Worm (Caenorhabditis elegans) whole organism, L1 larva: ENCODE measurements around the gene F12A10.9.
A peak's percentile ranks its signal among the peaks of the same experiment; 100 is the strongest.

ENCODE experiments used
- C16A3.4 ChIP-seq: fragments of 150-350 bp; optimal IDR thresholded peaks from 2 replicates; lab custom pipeline; 2014; ENCODE audit warnings: missing biosample characterization, missing genetic modification characterization
- C34B4.2 ChIP-seq: sonication (generic microtip); optimal IDR thresholded peaks from 2 replicates; lab custom pipeline; 2017; ENCODE audit warnings: mild to moderate bottlenecking, missing genetic modification characterization, missing compliant biosample characterization
- F16B12.6 ChIP-seq: fragments of 150-350 bp; optimal IDR thresholded peaks from 2 replicates; lab custom pipeline; 2014; ENCODE audit warnings: missing biosample characterization, missing genetic modification characterization
- aha-1 ChIP-seq: fragments of 150-350 bp; optimal IDR thresholded peaks from 2 replicates; lab custom pipeline; 2014; ENCODE audit warnings: missing biosample characterization, missing genetic modification characterization
- alr-1 ChIP-seq: fragments of 200-800 bp; sonication (Bioruptor generic); optimal IDR thresholded peaks from 2 replicates; lab custom pipeline; 2018; ENCODE audit warnings: borderline replicate concordance, mild to moderate bottlenecking, missing genetic modification characterization, missing compliant biosample characterization
- aly-2 ChIP-seq: fragments of 150-350 bp; optimal IDR thresholded peaks from 2 replicates; lab custom pipeline; 2014; ENCODE audit warnings: missing biosample characterization, missing genetic modification characterization
- blmp-1 ChIP-seq: fragments of 150-350 bp; optimal IDR thresholded peaks from 2 replicates; lab custom pipeline; 2014; ENCODE audit warnings: missing biosample characterization, missing genetic modification characterization
- ceh-63 ChIP-seq: fragments of 200-800 bp; sonication (Bioruptor generic); optimal IDR thresholded peaks from 2 replicates; lab custom pipeline; 2018; ENCODE audit warnings: mild to moderate bottlenecking, missing genetic modification characterization, missing compliant biosample characterization
- ceh-8 ChIP-seq: fragments of 200-800 bp; sonication (Bioruptor generic); optimal IDR thresholded peaks from 2 replicates; lab custom pipeline; 2018; ENCODE audit warnings: mild to moderate bottlenecking, missing genetic modification characterization, moderate library complexity, missing compliant biosample characterization
- ceh-82 ChIP-seq, 3 experiments: fragments of 150-350 bp in 1 of 3; sonication (generic microtip) in 2 of 3; optimal IDR thresholded peaks; 2 replicates each; lab custom pipeline; 2014 to 2017; ENCODE audit warnings: missing biosample characterization in 3 of 3, missing genetic modification characterization in 3 of 3
- ceh-90 ChIP-seq: sonication (generic microtip); optimal IDR thresholded peaks from 2 replicates; lab custom pipeline; 2016; ENCODE audit warnings: missing genetic modification characterization, missing compliant biosample characterization
- ces-1 ChIP-seq: fragments of 150-350 bp; optimal IDR thresholded peaks from 2 replicates; lab custom pipeline; 2014; ENCODE audit warnings: missing biosample characterization, missing genetic modification reagents, missing genetic modification characterization
- dpl-1 ChIP-seq, 3 experiments: fragments of 150-350 bp in 2 of 3; sonication (generic microtip) in 1 of 3; optimal IDR thresholded peaks; 2 replicates each; lab custom pipeline; 2014 to 2017; ENCODE audit warnings: missing biosample characterization in 3 of 3, missing genetic modification characterization in 3 of 3, missing genetic modification reagents in 3 of 3
- dsc-1 ChIP-seq: sonication (generic microtip); optimal IDR thresholded peaks from 2 replicates; lab custom pipeline; 2016; ENCODE audit warnings: mild to moderate bottlenecking, missing genetic modification characterization, missing compliant biosample characterization
- egl-13 ChIP-seq: sonication (generic microtip); optimal IDR thresholded peaks from 2 replicates; lab custom pipeline; 2016; ENCODE audit warnings: missing genotype, missing genetic modification reagents, missing genetic modification characterization, missing compliant biosample characterization
- egl-27 ChIP-seq, 2 experiments: fragments of 150-350 bp in 1 of 2; sonication (generic microtip); optimal IDR thresholded peaks; 3 replicates each; lab custom pipeline; 2017 to 2018; ENCODE audit warnings: missing biosample characterization in 2 of 2, missing genetic modification characterization in 2 of 2, missing genetic modification reagents in 2 of 2
- fos-1 ChIP-seq: fragments of 150-350 bp; optimal IDR thresholded peaks from 2 replicates; lab custom pipeline; 2014; ENCODE audit warnings: missing biosample characterization, missing genetic modification characterization
- grh-1 ChIP-seq: fragments of 200-800 bp; sonication (Bioruptor generic); IDR thresholded peaks from 2 replicates; pipeline ENCODE4 v1.3.6; 2022; ENCODE audit warnings: missing genetic modification reagents, missing genetic modification characterization, missing compliant biosample characterization
- hlh-17 ChIP-seq: fragments of 200-800 bp; sonication (Bioruptor generic); optimal IDR thresholded peaks from 2 replicates; lab custom pipeline; 2018; ENCODE audit warnings: missing genetic modification characterization, mild to moderate bottlenecking, missing compliant biosample characterization, moderate library complexity, borderline replicate concordance
- hlh-4 ChIP-seq: sonication (generic microtip); optimal IDR thresholded peaks from 2 replicates; lab custom pipeline; 2016; ENCODE audit warnings: mild to moderate bottlenecking, missing genetic modification characterization, missing compliant biosample characterization
- hpl-2 ChIP-seq: fragments of 150-350 bp; optimal IDR thresholded peaks from 2 replicates; lab custom pipeline; 2014; ENCODE audit warnings: missing biosample characterization, missing genetic modification reagents, missing genetic modification characterization
- isw-1 ChIP-seq: fragments of 200-800 bp; sonication (Bioruptor generic); IDR thresholded peaks from 2 replicates; pipeline ENCODE4 v1.3.6; 2022; ENCODE audit warnings: missing genetic modification characterization, missing compliant biosample characterization
- jun-1 ChIP-seq: fragments of 150-350 bp; optimal IDR thresholded peaks from 2 replicates; lab custom pipeline; 2014; ENCODE audit warnings: missing biosample characterization, missing genetic modification reagents, missing genetic modification characterization
- lin-14 ChIP-seq: fragments of 200-800 bp; sonication (Bioruptor generic); optimal IDR thresholded peaks from 2 replicates; lab custom pipeline; 2018; ENCODE audit warnings: mild to moderate bottlenecking, missing genetic modification characterization, moderate library complexity, missing compliant biosample characterization
- lin-39 ChIP-seq: fragments of 150-350 bp; optimal IDR thresholded peaks from 2 replicates; lab custom pipeline; 2014; ENCODE audit warnings: missing biosample characterization, missing genetic modification reagents, missing genetic modification characterization
- lsy-2 ChIP-seq, 2 experiments: fragments of 150-350 bp; optimal IDR thresholded peaks; 2 replicates each; lab custom pipeline; 2014; ENCODE audit warnings: missing biosample characterization in 2 of 2, missing genetic modification characterization in 2 of 2
- mdl-1 ChIP-seq, 2 experiments: fragments of 150-350 bp; optimal IDR thresholded peaks; 2 replicates each; lab custom pipeline; 2014 to 2017; ENCODE audit warnings: missing biosample characterization in 2 of 2, missing genetic modification characterization in 2 of 2, inconsistent platforms in 1 of 2
- mef-2 ChIP-seq: fragments of 150-350 bp; optimal IDR thresholded peaks from 2 replicates; lab custom pipeline; 2014; ENCODE audit warnings: missing biosample characterization, missing genetic modification characterization
- mep-1 ChIP-seq: fragments of 150-350 bp; optimal IDR thresholded peaks from 2 replicates; lab custom pipeline; 2014; ENCODE audit warnings: missing biosample characterization, missing genetic modification characterization
- nhr-12 ChIP-seq: sonication (generic microtip); optimal IDR thresholded peaks from 2 replicates; lab custom pipeline; 2017; ENCODE audit warnings: missing biosample characterization, missing genetic modification characterization
- nhr-237 ChIP-seq: fragments of 150-350 bp; optimal IDR thresholded peaks from 2 replicates; lab custom pipeline; 2014; ENCODE audit warnings: missing biosample characterization, missing genetic modification characterization
- nhr-71 ChIP-seq: sonication (generic microtip); optimal IDR thresholded peaks from 2 replicates; lab custom pipeline; 2016; ENCODE audit warnings: mild to moderate bottlenecking, missing genetic modification characterization, moderate library complexity, missing compliant biosample characterization
- nhr-77 ChIP-seq: fragments of 150-350 bp; optimal IDR thresholded peaks from 2 replicates; lab custom pipeline; 2014; ENCODE audit warnings: missing biosample characterization, missing genetic modification characterization
- nhr-84 ChIP-seq: sonication (generic microtip); optimal IDR thresholded peaks from 2 replicates; lab custom pipeline; 2017; ENCODE audit warnings: missing biosample characterization, missing genetic modification characterization
- nhr-85 ChIP-seq: sonication (generic microtip); peaks from one replicate; lab custom pipeline; 2016; ENCODE audit warnings: missing genetic modification characterization, inconsistent platforms, missing compliant biosample characterization
- pax-3 ChIP-seq: fragments of 200-800 bp; sonication (Bioruptor generic); optimal IDR thresholded peaks from 2 replicates; lab custom pipeline; 2018; ENCODE audit warnings: mild to moderate bottlenecking, missing genetic modification characterization, moderate library complexity, missing compliant biosample characterization
- rnt-1 ChIP-seq: sonication (generic microtip); optimal IDR thresholded peaks from 2 replicates; lab custom pipeline; 2016; ENCODE audit warnings: mild to moderate bottlenecking, missing genetic modification characterization, moderate library complexity, missing compliant biosample characterization
- snpc-4 ChIP-seq: fragments of 150-350 bp; optimal IDR thresholded peaks from 2 replicates; lab custom pipeline; 2014; ENCODE audit warnings: missing biosample characterization, missing genetic modification characterization
- sptf-1 ChIP-seq: fragments of 150-350 bp; optimal IDR thresholded peaks from 2 replicates; lab custom pipeline; 2014; ENCODE audit warnings: missing biosample characterization, missing genetic modification characterization
- swsn-7 ChIP-seq: sonication (generic microtip); optimal IDR thresholded peaks from 2 replicates; lab custom pipeline; 2016; ENCODE audit warnings: missing genetic modification characterization, missing compliant biosample characterization
- tbx-2 ChIP-seq: sonication (generic microtip); optimal IDR thresholded peaks from 2 replicates; lab custom pipeline; 2016; ENCODE audit warnings: missing genetic modification characterization, missing compliant biosample characterization
- unc-86 ChIP-seq: sonication (generic microtip); optimal IDR thresholded peaks from 2 replicates; lab custom pipeline; 2016; ENCODE audit warnings: missing genetic modification characterization, missing compliant biosample characterization
- unc-98 ChIP-seq: fragments of 200-800 bp; sonication (Bioruptor generic); IDR thresholded peaks from 2 replicates; pipeline ENCODE4 v1.3.6; 2022; ENCODE audit warnings: missing genetic modification characterization, missing compliant biosample characterization
- vab-15 ChIP-seq: sonication (generic microtip); optimal IDR thresholded peaks from 2 replicates; lab custom pipeline; 2017; ENCODE audit warnings: missing genotype, mild to moderate bottlenecking, missing genetic modification characterization, missing compliant biosample characterization
- xbp-1 ChIP-seq: sonication (generic microtip); optimal IDR thresholded peaks from 2 replicates; lab custom pipeline; 2016; ENCODE audit warnings: missing genetic modification characterization, missing compliant biosample characterization
- zag-1 ChIP-seq: fragments of 150-350 bp; optimal IDR thresholded peaks from 2 replicates; lab custom pipeline; 2014; ENCODE audit warnings: missing biosample characterization, missing genetic modification characterization
- zip-4 ChIP-seq: fragments of 200-800 bp; sonication (Bioruptor generic); optimal IDR thresholded peaks from 2 replicates; lab custom pipeline; 2018; ENCODE audit warnings: mild to moderate bottlenecking, missing genetic modification characterization, moderate library complexity, missing compliant biosample characterization

F12A10.9 gene

ce11 chrII:5543476-5544144 is 45.1 kb downstream of the F12A10.9 start (continued):
- TF ChIP-seq egl-27 (tag; optimal IDR thresholded peaks at IDR 0.05; lab: Kevin White, UChicago) = peak; percentile 92 to 93
- TF ChIP-seq ceh-8 (GFP tag; lab: Kevin White, UChicago) = peak; percentile 98
- peak; percentile 97 for TF ChIP-seq fos-1
- peak; percentile 99 for TF ChIP-seq grh-1 (GFP tag; lab: Robert Waterston, UW)
- TF ChIP-seq nhr-85 (tag; lab: Kevin White, UChicago) = peak; percentile 99
- peak; percentile 95 for TF ChIP-seq zag-1
- TF ChIP-seq swsn-7 (tag; lab: Kevin White, UChicago) = peak; percentile 100
- TF ChIP-seq xbp-1 (tag; lab: Kevin White, UChicago) = peak; percentile 98
- peak; percentile 96 for TF ChIP-seq lsy-2 (tag; optimal IDR thresholded peaks at IDR 0.05; lab: Kevin White, UChicago)
- TF ChIP-seq zip-4 (GFP tag; lab: Kevin White, UChicago) = peak; percentile 95
- TF ChIP-seq hpl-2 = peak; percentile 98
- peak; percentile 96 for TF ChIP-seq lin-39 (tag; lab: Kevin White, UChicago)
- TF ChIP-seq unc-98 (GFP tag; lab: Robert Waterston, UW) = peak; percentile 79
- peak; percentile 99 for TF ChIP-seq jun-1 (tag; lab: Kevin White, UChicago)
- peak; percentile 99 for TF ChIP-seq lin-14 (GFP tag; lab: Kevin White, UChicago)
- peak; percentile 78 for TF ChIP-seq nhr-84 (tag; lab: Kevin White, UChicago)
- peak; percentile 100 for TF ChIP-seq tbx-2 (tag; lab: Kevin White, UChicago)
- TF ChIP-seq hlh-17 = peak; percentile 92
- peak; percentile 98 for TF ChIP-seq unc-86 (tag; lab: Kevin White, UChicago)
- TF ChIP-seq nhr-237 (tag; lab: Kevin White, UChicago) = peak; percentile 91
- peak; percentile 80 to 85 (median 83) for TF ChIP-seq dpl-1 (GFP tag; optimal IDR thresholded peaks at IDR 0.05; lab: Kevin White, UChicago)
- TF ChIP-seq isw-1 = peak; percentile 98
- peak; percentile 98 for TF ChIP-seq pax-3
- TF ChIP-seq ces-1 (GFP tag; lab: Kevin White, UChicago) = peak; percentile 92
- peak; percentile 99 for TF ChIP-seq aly-2
- TF ChIP-seq ceh-82 (tag; optimal IDR thresholded peaks at IDR 0.05; lab: Kevin White, UChicago) = peak; percentile 96 to 97 (median 97)
- peak; percentile 60 for TF ChIP-seq F16B12.6 (tag; lab: Kevin White, UChicago)
- TF ChIP-seq blmp-1 (tag; lab: Kevin White, UChicago) = peak; percentile 81
- TF ChIP-seq nhr-71 (tag; lab: Kevin White, UChicago) = peak; percentile 100
- TF ChIP-seq snpc-4 (tag; lab: Kevin White, UChicago) = peak; percentile 100
- peak; percentile 95 for TF ChIP-seq ceh-63 (GFP tag; lab: Kevin White, UChicago)
- TF ChIP-seq sptf-1 (tag; lab: Kevin White, UChicago) = no peak
- TF ChIP-seq mdl-1 (tag; optimal IDR thresholded peaks at IDR 0.05; lab: Kevin White, UChicago) = peak; percentile 38 to 93
- TF ChIP-seq C34B4.2 (tag; lab: Kevin White, UChicago) = peak; percentile 67
- peak; percentile 98 for TF ChIP-seq rnt-1
- TF ChIP-seq nhr-77 = peak; percentile 99
- peak; percentile 87 for TF ChIP-seq vab-15 (tag; lab: Kevin White, UChicago)
- peak; percentile 71 for TF ChIP-seq ceh-90
- peak; percentile 49 for TF ChIP-seq hlh-4 (tag; lab: Kevin White, UChicago)
- no peak for TF ChIP-seq alr-1 (tag; lab: Kevin White, UChicago)
- TF ChIP-seq dsc-1 = peak; percentile 99
- TF ChIP-seq aha-1 (tag; lab: Kevin White, UChicago) = peak; percentile 62
- peak; percentile 99 for TF ChIP-seq C16A3.4 (tag; lab: Kevin White, UChicago)
- peak; percentile 97 for TF ChIP-seq mep-1
- peak; percentile 93 for TF ChIP-seq mef-2 (tag; lab: Kevin White, UChicago)
- TF ChIP-seq egl-13 = peak; percentile 98
- TF ChIP-seq nhr-12 (tag; lab: Kevin White, UChicago) = peak; percentile 68
- TF ChIP-seq, all 84 proteins: peak for 81
